Fruit fly (Drosophila melanogaster): ENCODE data around the gene CG5823.

Gene CG5823

dm6 chr3R:17583658-17584460 is 49.5 kb upstream of the CG5823 start:
- TF ChIP-seq CG11762 (GFP tag; optimal IDR thresholded peaks at IDR 0.05; ENCODE audit: insufficient read depth) = no peak
- peak; percentile 12 for TF ChIP-seq CG31627 (GFP tag; optimal IDR thresholded peaks at IDR 0.05)
- TF ChIP-seq CG34406 (GFP tag; optimal IDR thresholded peaks at IDR 0.05) = no peak
- TF ChIP-seq CG15336 (GFP tag; IDR thresholded peaks at IDR 0.05) = no peak
- TF ChIP-seq Sox15 (GFP tag; optimal IDR thresholded peaks at IDR 0.05) = no peak
- no peak for TF ChIP-seq Ets21C (GFP tag; optimal IDR thresholded peaks at IDR 0.05)
- TF ChIP-seq Sox14 (GFP tag; optimal IDR thresholded peaks at IDR 0.05) = no peak
- peak; percentile 64 for TF ChIP-seq Eip78C (GFP tag)
- TF ChIP-seq CG11902 (GFP tag; optimal IDR thresholded peaks at IDR 0.05) = no peak
- TF ChIP-seq Eip75B (GFP tag; optimal IDR thresholded peaks at IDR 0.05) = no peak
- TF ChIP-seq eg (GFP tag; IDR thresholded peaks at IDR 0.05) = no peak
- no peak for TF ChIP-seq Lpt (GFP tag; optimal IDR thresholded peaks at IDR 0.05)
- no peak for TF ChIP-seq Gug (GFP tag; IDR thresholded peaks at IDR 0.05)
- no peak for TF ChIP-seq Hr38 (GFP tag; optimal IDR thresholded peaks at IDR 0.05)
- TF ChIP-seq CG6854 (GFP tag; optimal IDR thresholded peaks at IDR 0.05) = no peak
- TF ChIP-seq Met (GFP tag; optimal IDR thresholded peaks at IDR 0.05) = peak; percentile 43
- no peak for TF ChIP-seq CG4318 (GFP tag; optimal IDR thresholded peaks at IDR 0.05)
- no peak for TF ChIP-seq CG32006 (GFP tag; optimal IDR thresholded peaks at IDR 0.05)
- TF ChIP-seq Smox (GFP tag; optimal IDR thresholded peaks at IDR 0.05) = peak; percentile 16
- no peak for TF ChIP-seq fd59A (GFP tag; optimal IDR thresholded peaks at IDR 0.05)
- no peak for TF ChIP-seq CG6808 (GFP tag; optimal IDR thresholded peaks at IDR 0.05)
- TF ChIP-seq net (GFP tag; optimal IDR thresholded peaks at IDR 0.05) = no peak
- no peak for TF ChIP-seq fd85E (GFP tag; optimal IDR thresholded peaks at IDR 0.05)
- TF ChIP-seq vri (GFP tag; optimal IDR thresholded peaks at IDR 0.05) = no peak
- peak; percentile 31 for TF ChIP-seq lz (GFP tag; optimal IDR thresholded peaks at IDR 0.05)
- TF ChIP-seq CG10669 (GFP tag; optimal IDR thresholded peaks at IDR 0.05) = no peak
- TF ChIP-seq dac (GFP tag; optimal IDR thresholded peaks at IDR 0.05) = no peak
- TF ChIP-seq salr (GFP tag; optimal IDR thresholded peaks at IDR 0.05) = no peak
- peak; percentile 40 for TF ChIP-seq Hr39 (GFP tag; optimal IDR thresholded peaks at IDR 0.05)
- TF ChIP-seq Sox102F (GFP tag; optimal IDR thresholded peaks at IDR 0.05) = peak; percentile 17
- peak; percentile 4 for TF ChIP-seq cyc (GFP tag; optimal IDR thresholded peaks at IDR 0.05)
- TF ChIP-seq CG8119 (GFP tag; IDR thresholded peaks at IDR 0.05) = no peak
- no peak for TF ChIP-seq topi (GFP tag; optimal IDR thresholded peaks at IDR 0.05)
- TF ChIP-seq esn (GFP tag; optimal IDR thresholded peaks at IDR 0.05) = peak; percentile 47
- TF ChIP-seq CG10631 (GFP tag; optimal IDR thresholded peaks at IDR 0.05) = no peak
- TF ChIP-seq Hr4 (GFP tag; optimal IDR thresholded peaks at IDR 0.05) = no peak
- no peak for TF ChIP-seq OdsH (GFP tag; optimal IDR thresholded peaks at IDR 0.05)
- peak; percentile 7 for TF ChIP-seq CG3032 (tag; optimal IDR thresholded peaks at IDR 0.05)
- TF ChIP-seq svp (GFP tag) = peak; percentile 67
- no peak for TF ChIP-seq Blimp-1 (GFP tag; optimal IDR thresholded peaks at IDR 0.05)

- TF ChIP-seq Blimp-1 (GFP tag; optimal IDR thresholded peaks at IDR 0.05) = no peak
- TF ChIP-seq CG6276 (GFP tag; optimal IDR thresholded peaks at IDR 0.05) = no peak
- no peak for TF ChIP-seq acj6 (GFP tag; optimal IDR thresholded peaks at IDR 0.05)
- no peak for TF ChIP-seq eg (GFP tag; IDR thresholded peaks at IDR 0.05)
- no peak for TF ChIP-seq OdsH (GFP tag; optimal IDR thresholded peaks at IDR 0.05)
- TF ChIP-seq CG3919 (GFP tag; optimal IDR thresholded peaks at IDR 0.05) = no peak
- TF ChIP-seq CG3032 (tag; optimal IDR thresholded peaks at IDR 0.05) = no peak
- TF ChIP-seq CG10631 (GFP tag; optimal IDR thresholded peaks at IDR 0.05) = no peak
- TF ChIP-seq dac (GFP tag; optimal IDR thresholded peaks at IDR 0.05) = no peak
- TF ChIP-seq Gug (GFP tag; IDR thresholded peaks at IDR 0.05) = no peak
- no peak for TF ChIP-seq vri (GFP tag; optimal IDR thresholded peaks at IDR 0.05)
- TF ChIP-seq Met (GFP tag; optimal IDR thresholded peaks at IDR 0.05) = no peak
- no peak for TF ChIP-seq Sox15 (GFP tag; optimal IDR thresholded peaks at IDR 0.05)
- no peak for TF ChIP-seq pdm3 (GFP tag; optimal IDR thresholded peaks at IDR 0.05)
Observed at dm6 chr3R:17566619-17567489, 32.5 kb upstream of the CG5823 start.
